Fruit fly (Drosophila melanogaster): Measurements from ENCODE around the gene UK114.

UK114 gene

DNA sequence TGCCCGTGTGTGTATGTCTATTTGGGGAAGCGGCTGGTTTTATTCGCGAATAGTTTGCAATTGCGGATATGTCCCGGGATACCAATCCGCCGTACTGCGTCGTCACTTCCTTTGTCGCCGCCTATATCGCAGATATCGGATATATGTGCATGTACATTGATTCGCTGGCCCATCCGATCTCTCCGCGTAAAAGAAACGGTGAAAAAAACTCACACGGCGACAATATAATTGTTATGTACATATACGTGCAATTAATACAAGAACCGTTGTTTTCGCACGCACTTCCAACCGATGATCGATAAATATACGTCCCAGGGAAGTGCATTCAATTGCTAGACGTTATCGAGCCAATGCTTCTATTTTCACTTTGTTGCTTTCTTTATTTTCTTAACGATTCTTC, 3.6 kb downstream of the UK114 start:
- peak in 1 of 2 experiments; percentile 11 for TF ChIP-seq ss (GFP tag; optimal IDR thresholded peaks at IDR 0.05)
- peak; percentile 16 for TF ChIP-seq Sox14 (GFP tag; optimal IDR thresholded peaks at IDR 0.05)
- no peak for TF ChIP-seq Met (GFP tag; optimal IDR thresholded peaks at IDR 0.05)
- no peak for TF ChIP-seq CG1621 (tag; optimal IDR thresholded peaks at IDR 0.05)
- TF ChIP-seq fkh (GFP tag; optimal IDR thresholded peaks at IDR 0.05) = peak; percentile 27

DNA sequence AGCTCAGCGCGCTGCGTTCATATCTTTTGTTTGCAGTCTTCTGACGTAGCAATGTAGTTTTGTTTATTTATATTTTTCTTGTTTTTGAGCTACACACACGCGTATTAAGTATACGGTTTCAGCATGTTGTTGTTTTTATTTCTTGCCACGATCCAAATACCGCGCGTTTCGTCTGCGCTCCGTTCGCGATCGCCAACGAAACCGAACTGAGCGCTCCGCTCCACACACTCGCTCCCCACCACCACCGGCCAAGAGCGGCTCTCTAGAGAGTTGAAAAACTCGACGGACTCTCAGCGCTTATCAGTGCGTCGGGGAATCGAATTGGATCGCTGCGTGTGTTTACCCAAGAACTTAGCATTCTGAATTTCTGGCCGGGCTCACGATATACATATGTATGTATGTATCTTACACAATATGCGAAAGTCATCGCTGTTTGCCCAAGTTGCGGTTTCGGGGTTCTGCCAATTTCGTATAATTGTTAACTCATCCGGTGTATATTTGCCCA, 10.4 kb downstream of the UK114 start, which contains the start of gene yuri:
Gene yuri, minus strand, starts transcription at position 210 of the 505 bp plus-strand sequence.
- TF ChIP-seq Gug (GFP tag; IDR thresholded peaks at IDR 0.05) (peak; percentile 51; the same call in 1 of the 2 replicates), Lpt (GFP tag; optimal IDR thresholded peaks at IDR 0.05) (peak; percentile 67), Blimp-1 (GFP tag; optimal IDR thresholded peaks at IDR 0.05) (peak; percentile 9), CG4318 (GFP tag; optimal IDR thresholded peaks at IDR 0.05) (no peak), CG3919 (GFP tag; optimal IDR thresholded peaks at IDR 0.05) (peak; percentile 60), CG34406 (GFP tag; optimal IDR thresholded peaks at IDR 0.05) (peak; percentile 40), CG7368 (GFP tag; optimal IDR thresholded peaks at IDR 0.05) (no peak), dsx (GFP tag; optimal IDR thresholded peaks at IDR 0.05; ENCODE audit: poor library complexity, severe bottlenecking) (peak; percentile 81), acj6 (GFP tag; optimal IDR thresholded peaks at IDR 0.05) (no peak), Sox102F (GFP tag; optimal IDR thresholded peaks at IDR 0.05) (peak; percentile 56), salr (GFP tag; optimal IDR thresholded peaks at IDR 0.05) (peak in 1 of 2 experiments; percentile 24), Sox15 (GFP tag; optimal IDR thresholded peaks at IDR 0.05) (no peak), OdsH (GFP tag; optimal IDR thresholded peaks at IDR 0.05) (no peak), Sox14 (GFP tag; optimal IDR thresholded peaks at IDR 0.05) (no peak), Hr39 (GFP tag; optimal IDR thresholded peaks at IDR 0.05) (no peak), CG10669 (GFP tag; optimal IDR thresholded peaks at IDR 0.05) (peak; percentile 53), CG1621 (tag; optimal IDR thresholded peaks at IDR 0.05) (peak; percentile 87), Met (GFP tag; optimal IDR thresholded peaks at IDR 0.05) (no peak), CG6808 (GFP tag; optimal IDR thresholded peaks at IDR 0.05) (peak; percentile 76), eg (GFP tag; IDR thresholded peaks at IDR 0.05) (peak; percentile 81), CG15336 (GFP tag; IDR thresholded peaks at IDR 0.05) (peak; percentile 79), svp (GFP tag) (peak; percentile 79), CG3032 (tag; optimal IDR thresholded peaks at IDR 0.05) (peak; percentile 61), CG10631 (GFP tag; optimal IDR thresholded peaks at IDR 0.05) (no peak), CG6792 (GFP tag; optimal IDR thresholded peaks at IDR 0.05) (peak; percentile 36), CG6854 (GFP tag; optimal IDR thresholded peaks at IDR 0.05) (peak; percentile 79), Ets21C (GFP tag; optimal IDR thresholded peaks at IDR 0.05) (no peak), vri (GFP tag; optimal IDR thresholded peaks at IDR 0.05) (peak; percentile 87), Ets96B (tag; optimal IDR thresholded peaks at IDR 0.05) (peak; percentile 68), esn (GFP tag; optimal IDR thresholded peaks at IDR 0.05) (peak; percentile 51), CG8119 (GFP tag; IDR thresholded peaks at IDR 0.05) (peak; percentile 80), CG6276 (GFP tag; optimal IDR thresholded peaks at IDR 0.05) (peak; percentile 69), Hr4 (GFP tag; optimal IDR thresholded peaks at IDR 0.05) (no peak), fd59A (GFP tag; optimal IDR thresholded peaks at IDR 0.05) (peak; percentile 25), spab (GFP tag; optimal IDR thresholded peaks at IDR 0.05) (peak; percentile 71), CG11902 (GFP tag; optimal IDR thresholded peaks at IDR 0.05) (no peak), ss (GFP tag; optimal IDR thresholded peaks at IDR 0.05) (peak; percentile 87 to 90), fd85E (GFP tag; optimal IDR thresholded peaks at IDR 0.05) (no peak), cyc (GFP tag; optimal IDR thresholded peaks at IDR 0.05) (no peak), pdm3 (GFP tag; optimal IDR thresholded peaks at IDR 0.05) (no peak), achi (GFP tag; optimal IDR thresholded peaks at IDR 0.05) (peak; percentile 41), CG32006 (GFP tag; optimal IDR thresholded peaks at IDR 0.05) (no peak), CG8319 (GFP tag; optimal IDR thresholded peaks at IDR 0.05) (no peak), CG11762 (GFP tag; optimal IDR thresholded peaks at IDR 0.05; ENCODE audit: insufficient read depth) (no peak), CG6163 (GFP tag; IDR thresholded peaks at IDR 0.05) (peak; percentile 87), CG8632 (GFP tag; optimal IDR thresholded peaks at IDR 0.05) (peak; percentile 32), CG16779 (tag; optimal IDR thresholded peaks at IDR 0.05) (peak; percentile 88), Hr38 (GFP tag; optimal IDR thresholded peaks at IDR 0.05) (no peak)

Data from whole organism, prepupa.